Fruit fly (Drosophila melanogaster) whole organism, embryonic: ENCODE data around the gene CheA75a.

Experiments
- Antp ChIP-seq: fragments of 200-800 bp; sonication (Bioruptor generic); optimal IDR thresholded peaks from 3 replicates; lab custom pipeline; 2016; ENCODE audit warnings: missing biosample characterization, missing genetic modification characterization
- Blimp-1 ChIP-seq: fragments of 200-800 bp; sonication (Bioruptor generic); optimal IDR thresholded peaks from 3 replicates; lab custom pipeline; 2018; ENCODE audit warnings: missing biosample characterization, missing genetic modification characterization, mild to moderate bottlenecking, moderate library complexity, missing genetic modification reagents
- CG1024 ChIP-seq: fragments of 200-800 bp; sonication (Bioruptor generic); IDR thresholded peaks from 2 replicates; pipeline ENCODE4 v1.3.6; 2022; ENCODE audit warnings: missing biosample characterization, missing genetic modification characterization
- CG12236 ChIP-seq: fragments of 200-800 bp; sonication (Bioruptor generic); optimal IDR thresholded peaks from 2 replicates; lab custom pipeline; 2016; ENCODE audit warnings: missing biosample characterization, missing genetic modification characterization
- CG12942 ChIP-seq: fragments of 200-800 bp; sonication (Bioruptor generic); optimal IDR thresholded peaks from 3 replicates; lab custom pipeline; 2016; ENCODE audit warnings: missing biosample characterization, missing genetic modification characterization
- CG13624 ChIP-seq: fragments of 200-800 bp; sonication (Bioruptor generic); optimal IDR thresholded peaks from 2 replicates; lab custom pipeline; 2016; ENCODE audit warnings: missing biosample characterization, missing genetic modification characterization
- CG14710 ChIP-seq: fragments of 200-800 bp; sonication (Bioruptor generic); optimal IDR thresholded peaks from 3 replicates; lab custom pipeline; 2019; ENCODE audit warnings: missing biosample characterization, mild to moderate bottlenecking, missing genetic modification characterization, moderate library complexity
- CG15011 ChIP-seq: fragments of 200-800 bp; sonication (Bioruptor generic); optimal IDR thresholded peaks from 3 replicates; lab custom pipeline; 2018; ENCODE audit warnings: missing biosample characterization, mild to moderate bottlenecking, missing genetic modification characterization
- CG1603 ChIP-seq: fragments of 200-800 bp; sonication (Bioruptor generic); optimal IDR thresholded peaks from 2 replicates; lab custom pipeline; 2019; ENCODE audit warnings: missing biosample characterization, mild to moderate bottlenecking, missing genetic modification characterization, moderate library complexity
- CG17359 ChIP-seq: fragments of 200-800 bp; sonication (Bioruptor generic); optimal IDR thresholded peaks from 3 replicates; lab custom pipeline; 2018; ENCODE audit warnings: missing biosample characterization, mild to moderate bottlenecking, missing genetic modification characterization, moderate library complexity
- CG17802 ChIP-seq: fragments of 200-800 bp; sonication (Bioruptor generic); optimal IDR thresholded peaks from 2 replicates; lab custom pipeline; 2018; ENCODE audit warnings: missing biosample characterization, mild to moderate bottlenecking, missing genetic modification characterization, moderate library complexity
- CG17912 ChIP-seq: fragments of 200-800 bp; sonication (Bioruptor generic); optimal IDR thresholded peaks from 2 replicates; lab custom pipeline; 2018; ENCODE audit warnings: missing biosample characterization, mild to moderate bottlenecking, missing genetic modification characterization
- CG18011 ChIP-seq: fragments of 200-800 bp; sonication (Bioruptor generic); optimal IDR thresholded peaks from 2 replicates; lab custom pipeline; 2017; ENCODE audit warnings: missing biosample characterization, missing genetic modification characterization, mild to moderate bottlenecking, moderate library complexity, missing genotype
- CG2120 ChIP-seq: fragments of 200-800 bp; sonication (Bioruptor generic); optimal IDR thresholded peaks from 3 replicates; lab custom pipeline; 2016; ENCODE audit warnings: missing biosample characterization, missing genetic modification characterization
- CG2199 ChIP-seq: fragments of 200-800 bp; sonication (Bioruptor generic); IDR thresholded peaks from 3 replicates; pipeline ENCODE4 v1.3.6; 2022; ENCODE audit warnings: missing biosample characterization, missing genetic modification characterization
- CG30020 ChIP-seq: fragments of 200-800 bp; optimal IDR thresholded peaks from 2 replicates; lab custom pipeline; 2019; ENCODE audit warnings: missing biosample characterization, mild to moderate bottlenecking, missing genetic modification characterization, moderate library complexity
- CG3065 ChIP-seq: fragments of 200-800 bp; sonication (Bioruptor generic); optimal IDR thresholded peaks from 2 replicates; lab custom pipeline; 2016; ENCODE audit warnings: missing biosample characterization, missing genetic modification characterization
- CG31365 ChIP-seq: fragments of 200-800 bp; sonication (Bioruptor generic); optimal IDR thresholded peaks from 2 replicates; lab custom pipeline; 2018; ENCODE audit warnings: missing biosample characterization, mild to moderate bottlenecking, missing genetic modification characterization
- CG32767 ChIP-seq: fragments of 200-800 bp; sonication (Bioruptor generic); IDR thresholded peaks from 2 replicates; pipeline ENCODE4 v1.3.6; 2022; ENCODE audit warnings: missing biosample characterization, missing genetic modification characterization
- CG3407 ChIP-seq: fragments of 200-800 bp; sonication (Bioruptor generic); optimal IDR thresholded peaks from 2 replicates; lab custom pipeline; 2018; ENCODE audit warnings: missing biosample characterization, mild to moderate bottlenecking, missing genetic modification characterization
- CG3838 ChIP-seq: fragments of 200-800 bp; sonication (Bioruptor generic); optimal IDR thresholded peaks from 3 replicates; lab custom pipeline; 2016; ENCODE audit warnings: missing biosample characterization, missing genetic modification characterization
- CG4328 ChIP-seq: fragments of 200-800 bp; sonication (Bioruptor generic); optimal IDR thresholded peaks from 3 replicates; lab custom pipeline; 2017; ENCODE audit warnings: missing biosample characterization, missing genetic modification reagents, missing genetic modification characterization
- CG7745 ChIP-seq: fragments of 200-800 bp; sonication (Bioruptor generic); optimal IDR thresholded peaks from 2 replicates; lab custom pipeline; 2018; ENCODE audit warnings: missing biosample characterization, mild to moderate bottlenecking, missing genetic modification characterization, moderate library complexity
- CG7963 ChIP-seq: fragments of 200-800 bp; sonication (Bioruptor generic); IDR thresholded peaks from 3 replicates; pipeline ENCODE4 v1.3.6; 2022; ENCODE audit warnings: missing biosample characterization, missing genetic modification characterization; ENCODE audit not compliant: partially characterized antibody
- CG9727 ChIP-seq: fragments of 200-800 bp; sonication (Bioruptor generic); optimal IDR thresholded peaks from 3 replicates; lab custom pipeline; 2017; ENCODE audit warnings: missing biosample characterization, mild to moderate bottlenecking, missing genetic modification characterization
- CoRest ChIP-seq: fragments of 200-800 bp; sonication (Bioruptor generic); optimal IDR thresholded peaks from 3 replicates; lab custom pipeline; 2018; ENCODE audit warnings: missing biosample characterization, mild to moderate bottlenecking, missing genetic modification characterization, moderate library complexity
- Dll ChIP-seq: fragments of 200-800 bp; sonication (Bioruptor generic); IDR thresholded peaks from 4 replicates; pipeline ENCODE4 v1.3.6; 2022; ENCODE audit warnings: missing biosample characterization, missing genetic modification characterization; ENCODE audit not compliant: partially characterized antibody
- Ets97D ChIP-seq: fragments of 200-800 bp; sonication (Bioruptor generic); optimal IDR thresholded peaks from 3 replicates; lab custom pipeline; 2016; ENCODE audit warnings: missing biosample characterization, missing genetic modification characterization
- HLH4C ChIP-seq: fragments of 200-800 bp; sonication (Bioruptor generic); IDR thresholded peaks from 3 replicates; pipeline ENCODE4 v1.3.6; 2022; ENCODE audit warnings: missing biosample characterization, missing genetic modification characterization; ENCODE audit not compliant: partially characterized antibody
- HLHmδ ChIP-seq: fragments of 200-800 bp; sonication (Bioruptor generic); optimal IDR thresholded peaks from 2 replicates; lab custom pipeline; 2018; ENCODE audit warnings: missing biosample characterization, mild to moderate bottlenecking, missing genetic modification characterization, moderate library complexity
- Mad ChIP-seq: fragments of 200-800 bp; sonication (Bioruptor generic); optimal IDR thresholded peaks from 2 replicates; lab custom pipeline; 2016; ENCODE audit warnings: missing biosample characterization, missing genetic modification characterization
- Nf-YA ChIP-seq: fragments of 200-800 bp; sonication (Bioruptor generic); IDR thresholded peaks from 2 replicates; pipeline ENCODE4 v1.3.6; 2022; ENCODE audit warnings: missing biosample characterization, missing genetic modification characterization
- Oli ChIP-seq: fragments of 200-800 bp; sonication (Bioruptor generic); optimal IDR thresholded peaks from 2 replicates; lab custom pipeline; 2018; ENCODE audit warnings: missing biosample characterization, mild to moderate bottlenecking, missing genetic modification characterization, moderate library complexity
- Rfx ChIP-seq: fragments of 200-800 bp; sonication (Bioruptor generic); IDR thresholded peaks from 2 replicates; pipeline ENCODE4 v1.3.6; 2022; ENCODE audit warnings: missing biosample characterization, missing genetic modification characterization
- Sry-β ChIP-seq: fragments of 200-800 bp; sonication (Bioruptor generic); optimal IDR thresholded peaks from 2 replicates; lab custom pipeline; 2018; ENCODE audit warnings: missing biosample characterization, mild to moderate bottlenecking, missing genetic modification characterization, moderate library complexity
- Stat92E ChIP-seq, 3 experiments: fragments of >200 bp in 2 of 3; fragments of 200-800 bp in 1 of 3; sonication (Bioruptor generic) in 1 of 3; optimal IDR thresholded peaks; 2 replicates each; lab custom pipeline; 2017 to 2019; ENCODE audit warnings: missing biosample characterization in 3 of 3, missing genetic modification characterization in 3 of 3, mild to moderate bottlenecking in 1 of 3, moderate library complexity in 1 of 3
- Trl ChIP-seq, 3 experiments: fragments of >200 bp in 2 of 3; fragments of 200-800 bp in 1 of 3; sonication (Bioruptor generic) in 1 of 3; optimal IDR thresholded peaks; 2 replicates in 1 of 3; 3 replicates in 2 of 3; lab custom pipeline; 2016 to 2017; ENCODE audit warnings: missing biosample characterization in 1 of 3, missing genetic modification characterization in 1 of 3
- ci ChIP-seq: fragments of 200-800 bp; sonication (Bioruptor generic); IDR thresholded peaks from 3 replicates; pipeline ENCODE4 v1.3.6; 2022; ENCODE audit warnings: missing biosample characterization, missing genetic modification characterization
- dati ChIP-seq: fragments of 200-800 bp; sonication (Bioruptor generic); IDR thresholded peaks from 2 replicates; pipeline ENCODE4 v1.3.6; 2022; ENCODE audit warnings: missing biosample characterization, missing genetic modification characterization
- dmrt11E ChIP-seq: fragments of 200-800 bp; sonication (Bioruptor generic); optimal IDR thresholded peaks from 3 replicates; lab custom pipeline; 2018; ENCODE audit warnings: missing biosample characterization, mild to moderate bottlenecking, missing genetic modification characterization, moderate library complexity
- gcm ChIP-seq: fragments of 200-800 bp; sonication (Bioruptor generic); optimal IDR thresholded peaks from 2 replicates; lab custom pipeline; 2019; ENCODE audit warnings: missing biosample characterization, mild to moderate bottlenecking, missing genetic modification characterization, moderate library complexity
- ken ChIP-seq: fragments of 200-800 bp; sonication (Bioruptor generic); IDR thresholded peaks from 3 replicates; pipeline ENCODE4 v1.3.6; 2022; ENCODE audit warnings: missing biosample characterization, missing genetic modification characterization
- mirr ChIP-seq: fragments of 200-800 bp; sonication (Bioruptor generic); optimal IDR thresholded peaks from 3 replicates; lab custom pipeline; 2018; ENCODE audit warnings: missing biosample characterization, mild to moderate bottlenecking, missing genetic modification characterization
- nerfin-1 ChIP-seq: fragments of 200-800 bp; sonication (Bioruptor generic); optimal IDR thresholded peaks from 3 replicates; lab custom pipeline; 2019; ENCODE audit warnings: missing biosample characterization, mild to moderate bottlenecking, missing genetic modification characterization, moderate library complexity
- pan ChIP-seq, 4 experiments: fragments of >200 bp in 3 of 4; fragments of 200-800 bp in 1 of 4; sonication (Bioruptor generic) in 1 of 4; optimal IDR thresholded peaks in 3 of 4; IDR thresholded peaks in 1 of 4; 2 replicates each; pipeline versions ENCODE4 v1.3.6 to Lab custom; 2017 to 2022; ENCODE audit warnings: missing biosample characterization in 2 of 4, missing genetic modification characterization in 2 of 4, mixed read lengths in 1 of 4
- pfk ChIP-seq: fragments of 200-800 bp; sonication (Bioruptor generic); optimal IDR thresholded peaks from 2 replicates; lab custom pipeline; 2018; ENCODE audit warnings: missing biosample characterization, mild to moderate bottlenecking, missing genetic modification characterization, moderate library complexity
- seq ChIP-seq: fragments of 200-800 bp; sonication (Bioruptor generic); IDR thresholded peaks from 2 replicates; pipeline ENCODE4 v1.3.6; 2022; ENCODE audit warnings: missing biosample characterization, missing genetic modification characterization
- shn ChIP-seq: fragments of 200-800 bp; sonication (Bioruptor generic); optimal IDR thresholded peaks from 3 replicates; lab custom pipeline; 2016; ENCODE audit warnings: missing biosample characterization, missing genetic modification characterization
- vnd ChIP-seq: fragments of 200-800 bp; sonication (Bioruptor generic); IDR thresholded peaks from 3 replicates; pipeline ENCODE4 v1.3.6; 2022; ENCODE audit warnings: missing biosample characterization, missing genetic modification characterization; ENCODE audit not compliant: partially characterized antibody

The CheA75a gene

dm6 chr3L:18215669-18216068 is 36.2 kb upstream of the CheA75a start (continued):
- TF ChIP-seq Nf-YA (GFP tag; lab: Robert Waterston, UW), result no peak
- TF ChIP-seq Antp, result peak; percentile 35
- peak; percentile 29 for TF ChIP-seq CG13624 (GFP tag; lab: Kevin White, UChicago)
- peak; percentile 33 for TF ChIP-seq gcm (GFP tag; lab: Kevin White, UChicago)
- peak; percentile 40 for TF ChIP-seq CG3407 (GFP tag; lab: Kevin White, UChicago)
- TF ChIP-seq Blimp-1 (GFP tag; lab: Kevin White, UChicago), result peak; percentile 73
- no peak for TF ChIP-seq dati (GFP tag; lab: Robert Waterston, UW)
- TF ChIP-seq CG12942, result no peak
- TF ChIP-seq CG3065 (GFP tag; lab: Kevin White, UChicago), result no peak
- peak in 1 of 3 experiments; percentile 41 for TF ChIP-seq Stat92E (GFP tag; optimal IDR thresholded peaks at IDR 0.05; lab: Kevin White, UChicago)
- peak; percentile 36 for TF ChIP-seq CG17802 (tag; lab: Kevin White, UChicago)
- TF ChIP-seq Trl (optimal IDR thresholded peaks at IDR 0.05; lab: Kevin White, UChicago), result no peak
- peak; percentile 23 for TF ChIP-seq Trl (GFP tag; optimal IDR thresholded peaks at IDR 0.05; lab: Kevin White, UChicago)
- peak; percentile 42 for TF ChIP-seq CG2120
- no peak for TF ChIP-seq HLHmδ
- no peak for TF ChIP-seq pan (optimal IDR thresholded peaks at IDR 0.05; lab: Kevin White, UChicago)
- TF ChIP-seq pan (GFP tag; optimal IDR thresholded peaks at IDR 0.05 in 1 of 2, IDR thresholded peaks at IDR 0.05 in 1 of 2), result no peak
- TF ChIP-seq mirr (GFP tag; lab: Kevin White, UChicago), result no peak
- peak; percentile 20 for TF ChIP-seq Oli (tag; lab: Kevin White, UChicago)
- TF ChIP-seq ci (GFP tag; lab: Robert Waterston, UW), result 0 out of 3 replicates have a peak, but pooled peaks have one; percentile 49
- no peak for TF ChIP-seq CG4328 (GFP tag; lab: Kevin White, UChicago)
- peak; percentile 41; the same call in 1 of the 2 replicates for TF ChIP-seq Rfx
- TF ChIP-seq CG3838 (GFP tag; lab: Kevin White, UChicago), result no peak
- TF ChIP-seq CG1024 (GFP tag; lab: Robert Waterston, UW), result no peak
- TF ChIP-seq pfk, result no peak
- peak; percentile 66 for TF ChIP-seq CG9727 (GFP tag; lab: Kevin White, UChicago)
- peak; percentile 48 for TF ChIP-seq CoRest (tag; lab: Kevin White, UChicago)
- 0 out of 2 replicates have a peak, but pooled peaks have one; percentile 10 for TF ChIP-seq CG32767 (GFP tag; lab: Robert Waterston, UW)
- no peak for TF ChIP-seq CG18011
- no peak for TF ChIP-seq Sry-β (GFP tag; lab: Kevin White, UChicago)
- peak; percentile 33 for TF ChIP-seq shn (GFP tag; lab: Kevin White, UChicago)
- peak; percentile 66 for TF ChIP-seq CG14710
- TF ChIP-seq CG31365 (tag; lab: Kevin White, UChicago), result no peak
- no peak for TF ChIP-seq CG2199 (GFP tag; lab: Robert Waterston, UW)
- TF ChIP-seq vnd, result no peak
- no peak for TF ChIP-seq CG30020
- TF ChIP-seq CG1603 (tag; lab: Kevin White, UChicago), result peak; percentile 75
- TF ChIP-seq Dll (GFP tag; lab: Robert Waterston, UW), result no peak
- peak; percentile 81 for TF ChIP-seq dmrt11E
- no peak for TF ChIP-seq ken (GFP tag; lab: Robert Waterston, UW)
- no peak for TF ChIP-seq Mad (GFP tag; lab: Kevin White, UChicago)
- TF ChIP-seq CG7963 (GFP tag; lab: Robert Waterston, UW), result no peak
- TF ChIP-seq CG17359 (tag; lab: Kevin White, UChicago), result peak; percentile 27
- TF ChIP-seq CG17912, result no peak
- peak; percentile 55 for TF ChIP-seq CG7745 (tag; lab: Kevin White, UChicago)
- TF ChIP-seq nerfin-1 (tag; lab: Kevin White, UChicago), result peak; percentile 21
- TF ChIP-seq CG12236 (GFP tag; lab: Kevin White, UChicago), result peak; percentile 7
- TF ChIP-seq Ets97D, result no peak
- TF ChIP-seq seq (GFP tag; lab: Robert Waterston, UW), result no peak
- TF ChIP-seq CG15011 (GFP tag; lab: Kevin White, UChicago), result no peak
- TF ChIP-seq HLH4C (GFP tag; lab: Robert Waterston, UW), result no peak
